Worm (Caenorhabditis elegans): ENCODE results near the gene W07G4.7.
A peak's percentile ranks its signal among the peaks of the same experiment; 100 is the strongest.

The W07G4.7 gene

DNA sequence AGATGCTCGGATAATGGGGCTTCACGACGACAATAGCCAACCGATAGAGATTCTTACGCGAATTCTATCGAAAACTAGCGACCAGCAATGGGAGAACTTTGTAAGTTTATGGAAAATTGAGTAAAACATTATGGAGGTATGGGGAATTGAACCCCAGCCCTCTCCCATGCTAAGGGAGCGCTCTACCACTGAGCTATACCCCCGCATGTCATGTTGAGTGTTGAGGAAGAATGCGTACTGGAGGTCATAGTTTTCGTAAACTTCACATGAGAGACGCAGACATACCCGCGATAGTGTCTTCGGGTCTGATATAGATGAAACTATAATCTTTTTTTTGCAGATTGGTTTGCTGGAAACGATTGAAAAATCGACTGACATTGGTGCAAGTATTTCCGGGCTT, 31.1 kb downstream of the W07G4.7 start (continued):
- TF ChIP-seq C38D4.7 (GFP tag; optimal IDR thresholded peaks at IDR 0.05) (peak; percentile 85), ttx-3 (tag; optimal IDR thresholded peaks at IDR 0.05) (peak; percentile 74), zip-5 (tag; optimal IDR thresholded peaks at IDR 0.05) (peak; percentile 45), pha-2 (tag; optimal IDR thresholded peaks at IDR 0.05) (peak; percentile 67), ahr-1 (tag; optimal IDR thresholded peaks at IDR 0.05) (peak; percentile 55), sox-4 (tag; optimal IDR thresholded peaks at IDR 0.05) (peak; percentile 89), tbx-7 (tag; optimal IDR thresholded peaks at IDR 0.05) (peak; percentile 1), dmd-4 (tag; optimal IDR thresholded peaks at IDR 0.05; ENCODE audit: borderline replicate concordance) (peak; percentile 82), syd-9 (tag; optimal IDR thresholded peaks at IDR 0.05) (peak; percentile 86), tbx-2 (tag; optimal IDR thresholded peaks at IDR 0.05) (peak; percentile 83), hlh-8 (tag; optimal IDR thresholded peaks at IDR 0.05) (peak; percentile 75), ref-2 (tag; optimal IDR thresholded peaks at IDR 0.05) (peak; percentile 65), sdc-2 (tag; optimal IDR thresholded peaks at IDR 0.05) (peak; percentile 76), ceh-34 (tag; optimal IDR thresholded peaks at IDR 0.05) (peak; percentile 86), ceh-22 (tag; optimal IDR thresholded peaks at IDR 0.05) (no peak), ceh-24 (tag; optimal IDR thresholded peaks at IDR 0.05) (peak; percentile 55), mec-3 (tag; optimal IDR thresholded peaks at IDR 0.05; ENCODE audit: borderline replicate concordance) (no peak), K09A11.1 (tag; optimal IDR thresholded peaks at IDR 0.05; ENCODE audit: insufficient read depth) (peak; percentile 68), unc-3 (GFP tag; conservative IDR thresholded peaks at IDR 0.05) (peak; percentile 81), unc-3 (tag; optimal IDR thresholded peaks at IDR 0.05) (peak; percentile 69), pat-9 (tag; optimal IDR thresholded peaks at IDR 0.05) (peak; percentile 89), ceh-30 (tag; optimal IDR thresholded peaks at IDR 0.05) (no peak), odd-2 (tag; optimal IDR thresholded peaks at IDR 0.05) (peak; percentile 11), hlh-13 (GFP tag; optimal IDR thresholded peaks at IDR 0.05) (peak; percentile 78), ceh-48 (tag; optimal IDR thresholded peaks at IDR 0.05) (peak; percentile 71), unc-55 (GFP tag; optimal IDR thresholded peaks at IDR 0.05) (no peak), madf-2 (tag; optimal IDR thresholded peaks at IDR 0.05) (peak; percentile 78), ceh-6 (GFP tag; optimal IDR thresholded peaks at IDR 0.05) (peak; percentile 83), che-1 (tag; optimal IDR thresholded peaks at IDR 0.05) (peak; percentile 87), ets-4 (tag; optimal IDR thresholded peaks at IDR 0.05) (peak; percentile 44), pqm-1 (tag; optimal IDR thresholded peaks at IDR 0.05) (peak; percentile 62), pros-1 (tag; optimal IDR thresholded peaks at IDR 0.05) (peak; percentile 52), lin-11 (tag; optimal IDR thresholded peaks at IDR 0.05) (peak; percentile 74), ama-1 (optimal IDR thresholded peaks at IDR 0.05) (no peak), fax-1 (tag; optimal IDR thresholded peaks at IDR 0.05) (peak; percentile 86), ceh-9 (tag; optimal IDR thresholded peaks at IDR 0.05) (peak; percentile 78)

DNA sequence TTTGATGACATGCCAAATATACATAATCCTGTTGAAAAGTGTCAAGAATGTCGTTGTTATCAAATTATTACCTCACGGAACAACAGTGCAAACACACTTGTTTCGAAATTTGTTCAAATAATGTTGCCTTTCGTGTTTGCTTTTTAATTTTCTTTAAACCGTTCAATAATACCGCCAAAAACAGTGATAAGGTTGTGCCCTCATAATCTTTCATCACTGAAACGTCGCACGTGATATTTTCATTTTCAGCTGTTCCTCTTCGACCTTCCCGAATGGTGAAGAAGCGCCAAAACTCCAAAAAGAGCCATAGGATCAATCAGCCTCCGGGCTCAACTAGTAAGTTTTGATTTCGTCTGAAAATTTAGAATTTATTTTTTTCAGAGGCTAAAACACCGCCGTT, 32.4 kb downstream of the W07G4.7 start, which contains the start of gene inft-2:
Gene inft-2 (plus strand): TSS at position 248 of the 400 bp plus-strand sequence.
- TF ChIP-seq nhr-232 (tag; optimal IDR thresholded peaks at IDR 0.05) (no peak), ceh-22 (tag; optimal IDR thresholded peaks at IDR 0.05) (no peak), C38D4.7 (GFP tag; optimal IDR thresholded peaks at IDR 0.05) (no peak), pha-2 (tag; optimal IDR thresholded peaks at IDR 0.05) (no peak)

DNA sequence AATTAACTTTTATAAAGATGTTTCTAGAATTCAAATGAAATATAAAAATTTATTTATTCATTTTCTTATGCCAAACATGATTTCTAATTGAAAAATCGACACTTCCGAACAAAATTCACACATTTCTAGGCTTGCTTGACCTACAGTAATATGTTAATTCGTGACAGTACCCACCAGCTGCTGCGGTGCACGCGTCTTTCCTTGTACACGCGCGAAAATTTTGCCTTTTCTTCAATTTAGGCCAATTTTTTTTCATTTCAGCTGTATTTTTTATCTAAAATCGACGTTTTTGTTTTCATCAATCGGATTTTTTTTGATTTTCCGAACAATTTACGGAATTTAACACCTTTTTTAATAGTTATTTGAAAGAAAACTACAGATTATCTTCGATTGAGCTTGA, 34.4 kb downstream of the W07G4.7 start:
- TF ChIP-seq hlh-6 (tag; optimal IDR thresholded peaks at IDR 0.05) (no peak), nfya-1 (tag; optimal IDR thresholded peaks at IDR 0.05) (no peak), fkh-6 (tag; optimal IDR thresholded peaks at IDR 0.05) (no peak), ahr-1 (tag; optimal IDR thresholded peaks at IDR 0.05) (no peak), dve-1 (tag; optimal IDR thresholded peaks at IDR 0.05) (no peak), rnt-1 (tag; optimal IDR thresholded peaks at IDR 0.05) (no peak), unc-3 (GFP tag; conservative IDR thresholded peaks at IDR 0.05) (no peak), unc-3 (tag; optimal IDR thresholded peaks at IDR 0.05) (no peak), ceh-48 (tag; optimal IDR thresholded peaks at IDR 0.05) (no peak), dmd-4 (tag; optimal IDR thresholded peaks at IDR 0.05; ENCODE audit: borderline replicate concordance) (no peak), fkh-10 (GFP tag; optimal IDR thresholded peaks at IDR 0.05) (no peak), pha-2 (tag; optimal IDR thresholded peaks at IDR 0.05) (no peak), pag-3 (tag; optimal IDR thresholded peaks at IDR 0.05; ENCODE audit: borderline replicate concordance) (no peak), ceh-30 (tag; optimal IDR thresholded peaks at IDR 0.05) (no peak), npax-4 (tag; optimal IDR thresholded peaks at IDR 0.05) (no peak), Y22D7AL.16 (tag; optimal IDR thresholded peaks at IDR 0.05) (no peak), hlh-8 (tag; optimal IDR thresholded peaks at IDR 0.05) (no peak), ceh-22 (tag; optimal IDR thresholded peaks at IDR 0.05) (no peak), fax-1 (tag; optimal IDR thresholded peaks at IDR 0.05) (no peak), syd-9 (tag; optimal IDR thresholded peaks at IDR 0.05) (no peak)

Data from whole organism, late embryonic.